Fruit fly (Drosophila melanogaster): ENCODE measurements around the gene Ephrin.

DNA sequence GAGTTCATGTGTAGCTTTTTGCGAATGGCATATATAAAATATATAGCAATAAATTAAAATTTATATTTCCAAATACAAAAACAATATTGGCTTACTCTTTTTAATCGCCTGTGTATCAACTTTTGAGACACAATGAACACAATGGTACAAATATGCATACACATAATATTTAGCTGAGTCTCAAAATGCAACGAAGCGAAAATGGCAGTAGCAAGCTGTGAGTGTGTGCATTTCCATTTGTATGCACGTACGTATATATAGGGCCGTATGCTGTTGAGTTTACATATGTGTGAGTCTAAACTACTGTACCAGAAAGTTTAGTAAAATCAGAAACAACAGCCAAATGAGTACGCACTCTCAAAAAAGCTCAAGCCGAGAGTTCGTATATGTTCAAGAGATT, 16.8 kb upstream of the Ephrin start:
- no peak for TF ChIP-seq pan (optimal IDR thresholded peaks at IDR 0.05)
- no peak for TF ChIP-seq CG8478 (optimal IDR thresholded peaks at IDR 0.05)
- no peak for TF ChIP-seq EcR (GFP tag; optimal IDR thresholded peaks at IDR 0.05)
- TF ChIP-seq Dll (optimal IDR thresholded peaks at IDR 0.05) = no peak

All from whole organism.